Worm (Caenorhabditis elegans) whole organism, young adult: Measurements from ENCODE around the gene snx-6.
A peak's percentile ranks its signal among the peaks of the same experiment; 100 is the strongest.

Experiments used
- B0035.1 ChIP-seq: sonication (generic microtip); optimal IDR thresholded peaks from 2 replicates; lab custom pipeline; 2016; ENCODE audit warnings: missing genetic modification characterization, mild to moderate bottlenecking, missing compliant biosample characterization, missing genotype, missing genetic modification reagents
- D2030.7 ChIP-seq: fragments of 200-800 bp; sonication (Bioruptor generic); IDR thresholded peaks from 2 replicates; pipeline ENCODE4 v1.3.6; 2022; ENCODE audit warnings: missing genetic modification reagents, missing genetic modification characterization, missing compliant biosample characterization
- F37B4.10 ChIP-seq: fragments of 200-800 bp; sonication (Bioruptor generic); IDR thresholded peaks from 2 replicates; pipeline ENCODE4 v1.3.6; 2022; ENCODE audit warnings: missing genetic modification characterization, missing compliant biosample characterization
- F39B2.1 ChIP-seq: fragments of 200-800 bp; sonication (Bioruptor generic); IDR thresholded peaks from 2 replicates; pipeline ENCODE4 v1.3.6; 2022; ENCODE audit warnings: missing genetic modification reagents, missing genetic modification characterization, missing compliant biosample characterization
- F57A8.1 ChIP-seq: fragments of 200-800 bp; sonication (Bioruptor generic); optimal IDR thresholded peaks from 2 replicates; lab custom pipeline; 2018; ENCODE audit warnings: mild to moderate bottlenecking, missing genetic modification characterization, moderate library complexity, missing compliant biosample characterization
- F57C9.4 ChIP-seq: sonication (generic microtip); optimal IDR thresholded peaks from 2 replicates; lab custom pipeline; 2017; ENCODE audit warnings: mild to moderate bottlenecking, missing genetic modification characterization, missing compliant biosample characterization
- Y53F4B.3 ChIP-seq: fragments of 200-800 bp; sonication (Bioruptor generic); IDR thresholded peaks from 2 replicates; pipeline ENCODE4 v1.3.6; 2022; ENCODE audit warnings: missing genetic modification reagents, missing genetic modification characterization, missing compliant biosample characterization
- Y67H2A.10 ChIP-seq: fragments of 200-800 bp; sonication (Bioruptor generic); conservative IDR thresholded peaks from 2 replicates; pipeline ENCODE4 v1.3.6; 2022; ENCODE audit warnings: missing genetic modification reagents, missing genetic modification characterization, missing compliant biosample characterization
- Y95B8A.8 ChIP-seq: fragments of 200-800 bp; sonication (Bioruptor generic); IDR thresholded peaks from 2 replicates; pipeline ENCODE4 v1.3.6; 2022; ENCODE audit warnings: missing genetic modification reagents, missing genetic modification characterization, missing compliant biosample characterization
- ama-1 ChIP-seq, 3 experiments: fragments of 150-350 bp in 1 of 3; sonication (generic microtip) in 2 of 3; optimal IDR thresholded peaks; 2 replicates each; lab custom pipeline; 2014 to 2018; ENCODE audit warnings: missing biosample characterization in 2 of 3, missing genetic modification characterization in 2 of 3, missing genetic modification reagents in 2 of 3
- atf-7 ChIP-seq: sonication (generic microtip); optimal IDR thresholded peaks from 2 replicates; lab custom pipeline; 2017; ENCODE audit warnings: mild to moderate bottlenecking, missing genetic modification characterization, missing compliant biosample characterization
- attf-5 ChIP-seq: fragments of 200-800 bp; sonication (Bioruptor generic); optimal IDR thresholded peaks from 2 replicates; lab custom pipeline; 2018; ENCODE audit warnings: mild to moderate bottlenecking, missing genetic modification characterization, missing compliant biosample characterization
- cebp-2 ChIP-seq: fragments of 200-800 bp; sonication (Bioruptor generic); IDR thresholded peaks from 2 replicates; pipeline ENCODE4 v1.3.6; 2022; ENCODE audit warnings: missing genetic modification characterization, missing compliant biosample characterization
- ceh-79 ChIP-seq: sonication (generic microtip); optimal IDR thresholded peaks from 2 replicates; lab custom pipeline; 2017; ENCODE audit warnings: mild to moderate bottlenecking, missing genetic modification characterization, missing compliant biosample characterization
- dox-1 ChIP-seq: fragments of 200-800 bp; sonication (Bioruptor generic); IDR thresholded peaks from 2 replicates; pipeline ENCODE4 v1.3.6; 2022; ENCODE audit warnings: missing genetic modification reagents, missing genetic modification characterization, missing compliant biosample characterization
- dpff-1 ChIP-seq: sonication (generic microtip); optimal IDR thresholded peaks from 2 replicates; lab custom pipeline; 2017; ENCODE audit warnings: mild to moderate bottlenecking, missing genetic modification characterization, missing compliant biosample characterization
- egl-18 ChIP-seq: fragments of 200-800 bp; sonication (Bioruptor generic); IDR thresholded peaks from 2 replicates; pipeline ENCODE4 v1.3.6; 2022; ENCODE audit warnings: missing genetic modification reagents, missing genetic modification characterization, missing compliant biosample characterization
- ekl-4 ChIP-seq: fragments of 200-800 bp; sonication (Bioruptor generic); IDR thresholded peaks from 2 replicates; pipeline ENCODE4 v1.3.6; 2022; ENCODE audit warnings: missing genetic modification reagents, missing genetic modification characterization, missing compliant biosample characterization
- ets-4 ChIP-seq: fragments of 200-800 bp; sonication (Bioruptor generic); optimal IDR thresholded peaks from 2 replicates; lab custom pipeline; 2018; ENCODE audit warnings: mild to moderate bottlenecking, missing genetic modification characterization, missing compliant biosample characterization
- gei-17 ChIP-seq: fragments of 200-800 bp; sonication (Bioruptor generic); optimal IDR thresholded peaks from 2 replicates; lab custom pipeline; 2018; ENCODE audit warnings: mild to moderate bottlenecking, missing genetic modification characterization, missing compliant biosample characterization
- lin-26 ChIP-seq: fragments of 200-800 bp; sonication (Bioruptor generic); IDR thresholded peaks from 2 replicates; pipeline ENCODE4 v1.3.6; 2022; ENCODE audit warnings: missing genetic modification reagents, missing genetic modification characterization, missing compliant biosample characterization
- lir-1 ChIP-seq: fragments of 200-800 bp; sonication (Bioruptor generic); conservative IDR thresholded peaks from 2 replicates; pipeline ENCODE4 v1.3.6; 2022; ENCODE audit warnings: missing genetic modification reagents, missing genetic modification characterization, missing compliant biosample characterization
- lsl-1 ChIP-seq: fragments of 200-800 bp; sonication (Bioruptor generic); optimal IDR thresholded peaks from 2 replicates; lab custom pipeline; 2018; ENCODE audit warnings: mild to moderate bottlenecking, missing genetic modification characterization, moderate library complexity, missing compliant biosample characterization
- lsy-27 ChIP-seq: sonication (generic microtip); optimal IDR thresholded peaks from 2 replicates; lab custom pipeline; 2017; ENCODE audit warnings: missing genetic modification characterization, mild to moderate bottlenecking, missing compliant biosample characterization, antibody characterized with exemption, missing genotype, borderline replicate concordance; ENCODE audit not compliant: insufficient read depth
- mcd-1 ChIP-seq: fragments of 200-800 bp; sonication (Bioruptor generic); IDR thresholded peaks from 2 replicates; pipeline ENCODE4 v1.3.6; 2022; ENCODE audit warnings: missing genetic modification reagents, missing genetic modification characterization, missing compliant biosample characterization
- mel-28 ChIP-seq: sonication (generic microtip); optimal IDR thresholded peaks from 2 replicates; lab custom pipeline; 2016; ENCODE audit warnings: borderline replicate concordance, mild to moderate bottlenecking, missing genetic modification characterization, missing compliant biosample characterization
- nhr-27 ChIP-seq: fragments of 200-800 bp; sonication (Bioruptor generic); optimal IDR thresholded peaks from 2 replicates; lab custom pipeline; 2018; ENCODE audit warnings: mild to moderate bottlenecking, missing genetic modification characterization, moderate library complexity, missing compliant biosample characterization
- nhr-80 ChIP-seq: sonication (generic microtip); optimal IDR thresholded peaks from 2 replicates; lab custom pipeline; 2016; ENCODE audit warnings: missing genetic modification characterization, missing compliant biosample characterization
- pbrm-1 ChIP-seq: fragments of 200-800 bp; sonication (Bioruptor generic); IDR thresholded peaks from 2 replicates; pipeline ENCODE4 v1.3.6; 2022; ENCODE audit warnings: missing genetic modification reagents, missing genetic modification characterization, missing compliant biosample characterization
- pha-4 ChIP-seq: fragments of 150-350 bp; sonication (generic microtip); optimal IDR thresholded peaks from 2 replicates; lab custom pipeline; 2014; ENCODE audit warnings: missing biosample characterization, missing genetic modification reagents, missing genetic modification characterization
- sea-2 ChIP-seq: fragments of 200-800 bp; sonication (Bioruptor generic); IDR thresholded peaks from 2 replicates; pipeline ENCODE4 v1.3.6; 2022; ENCODE audit warnings: missing genetic modification characterization, missing compliant biosample characterization
- snpc-4 ChIP-seq, 5 experiments: fragments of 150-350 bp in 1 of 5; sonication (generic microtip) in 4 of 5; optimal IDR thresholded peaks; 2 replicates each; lab custom pipeline; 2014 to 2018; ENCODE audit warnings: missing genetic modification characterization in 5 of 5, missing biosample characterization in 3 of 5, antibody characterized with exemption in 2 of 5, mild to moderate bottlenecking in 2 of 5, missing compliant biosample characterization in 2 of 5, missing genotype in 2 of 5, moderate library complexity in 2 of 5, missing genetic modification reagents in 1 of 5
- tbp1 ChIP-seq: fragments of 200-800 bp; sonication (Bioruptor generic); optimal IDR thresholded peaks from 2 replicates; lab custom pipeline; 2018; ENCODE audit warnings: mild to moderate bottlenecking, missing genetic modification characterization, missing compliant biosample characterization
- unc-130 ChIP-seq: sonication (generic microtip); optimal IDR thresholded peaks from 2 replicates; lab custom pipeline; 2016; ENCODE audit warnings: missing genetic modification reagents, missing genetic modification characterization, missing compliant biosample characterization
- ztf-18 ChIP-seq: sonication (generic microtip); optimal IDR thresholded peaks from 2 replicates; lab custom pipeline; 2016; ENCODE audit warnings: missing genotype, mild to moderate bottlenecking, missing genetic modification characterization, missing compliant biosample characterization
- ztf-22 ChIP-seq: fragments of 200-800 bp; sonication (Bioruptor generic); optimal IDR thresholded peaks from 2 replicates; lab custom pipeline; 2018; ENCODE audit warnings: mild to moderate bottlenecking, missing genetic modification characterization, moderate library complexity, missing compliant biosample characterization
- ztf-26 ChIP-seq: sonication (generic microtip); optimal IDR thresholded peaks from 2 replicates; lab custom pipeline; 2017; ENCODE audit warnings: missing genetic modification characterization, missing compliant biosample characterization
- ztf-6 ChIP-seq: fragments of 200-800 bp; sonication (Bioruptor generic); IDR thresholded peaks from 2 replicates; pipeline ENCODE4 v1.3.6; 2022; ENCODE audit warnings: missing genetic modification reagents, missing genetic modification characterization, missing compliant biosample characterization

The snx-6 gene

ce11 chrV:17985960-17986359 is 6.1 kb upstream of the snx-6 start, which contains the start of gene Y59A8B.21:
Y59A8B.21 (plus strand) TSS chrV:17986260.
- TF ChIP-seq lsl-1 (GFP tag; lab: Kevin White, UChicago) (peak; percentile 87), F57A8.1 (no peak), D2030.7 (0 out of 2 replicates have a peak, but pooled peaks have one; percentile 9), ama-1 (optimal IDR thresholded peaks at IDR 0.05; lab: Kevin White, UChicago) (no peak), ama-1 (GFP tag; optimal IDR thresholded peaks at IDR 0.05; lab: Kevin White, UChicago) (no peak)

ce11 chrV:17982935-17983334 is 3.1 kb upstream of the snx-6 start:
- TF ChIP-seq pha-4 (tag; lab: Kevin White, UChicago): no peak
- peak; percentile 87 for TF ChIP-seq lsl-1 (GFP tag; lab: Kevin White, UChicago)
- peak; percentile 50; the same call in 1 of the 2 replicates for TF ChIP-seq D2030.7
- no peak for TF ChIP-seq ets-4 (GFP tag; lab: Kevin White, UChicago)
- no peak for TF ChIP-seq Y67H2A.10 (GFP tag; lab: Robert Waterston, UW)

- TF ChIP-seq tbp1 (peak; percentile 3), mcd-1 (GFP tag; lab: Robert Waterston, UW) (peak; percentile 57), attf-5 (peak; percentile 32), lsl-1 (GFP tag; lab: Kevin White, UChicago) (peak; percentile 78), gei-17 (GFP tag; lab: Kevin White, UChicago) (no peak), D2030.7 (peak; percentile 44; the same call in 1 of the 2 replicates), snpc-4 (GFP tag; optimal IDR thresholded peaks at IDR 0.05; lab: Kevin White, UChicago) (no peak), snpc-4 (tag; optimal IDR thresholded peaks at IDR 0.05; lab: Kevin White, UChicago) (peak in 1 of 4 experiments; percentile 30), F37B4.10 (no peak)
- TF ChIP-seq, all 124 proteins: peak for 6
These were observed 1.9 kb upstream of the snx-6 start for ce11 chrV:17981732-17982131.

- TF ChIP-seq nhr-80 (tag; lab: Kevin White, UChicago) (peak; percentile 44), ets-4 (GFP tag; lab: Kevin White, UChicago) (peak; percentile 8), snpc-4 (GFP tag; optimal IDR thresholded peaks at IDR 0.05; lab: Kevin White, UChicago) (no peak), snpc-4 (tag; optimal IDR thresholded peaks at IDR 0.05; lab: Kevin White, UChicago) (peak in 1 of 4 experiments; percentile 4), cebp-2 (GFP tag; lab: Robert Waterston, UW) (no peak)
These were observed 1.7 kb downstream of the snx-6 start for ce11 chrV:17978207-17978606.

- TF ChIP-seq lir-1 (GFP tag; lab: Robert Waterston, UW): no peak
- TF ChIP-seq mel-28: no peak
- no peak for TF ChIP-seq atf-7 (tag; lab: Kevin White, UChicago)
- no peak for TF ChIP-seq ceh-79 (tag; lab: Kevin White, UChicago)
- TF ChIP-seq Y95B8A.8 (GFP tag; lab: Robert Waterston, UW): no peak
- TF ChIP-seq F57C9.4 (tag; lab: Kevin White, UChicago): no peak
- TF ChIP-seq F39B2.1 (GFP tag; lab: Robert Waterston, UW): no peak
- TF ChIP-seq ztf-6 (GFP tag; lab: Robert Waterston, UW): no peak
- TF ChIP-seq nhr-27: no peak
- no peak for TF ChIP-seq dpff-1
- TF ChIP-seq sea-2 (GFP tag; lab: Robert Waterston, UW): no peak
- TF ChIP-seq Y53F4B.3 (GFP tag; lab: Robert Waterston, UW): no peak
- TF ChIP-seq, all 124 proteins: peak for 0
These were observed 13.1 kb downstream of the snx-6 start, which contains the start of gene gck-3 for ce11 chrV:17966747-17967146. gck-3 (minus strand) TSS chrV:17966847.

- no peak for TF ChIP-seq tbp1
- no peak for TF ChIP-seq ztf-26 (tag; lab: Kevin White, UChicago)
- no peak for TF ChIP-seq ztf-18 (tag; lab: Kevin White, UChicago)
- no peak for TF ChIP-seq lsy-27
- no peak for TF ChIP-seq lin-26
- 0 out of 2 replicates have a peak, but pooled peaks have one; percentile 35 for TF ChIP-seq ekl-4 (GFP tag; lab: Robert Waterston, UW)
- TF ChIP-seq ztf-22 (GFP tag; lab: Kevin White, UChicago): no peak
- TF ChIP-seq snpc-4 (GFP tag; optimal IDR thresholded peaks at IDR 0.05; lab: Kevin White, UChicago): no peak
- peak in 1 of 4 experiments; percentile 28 for TF ChIP-seq snpc-4 (tag; optimal IDR thresholded peaks at IDR 0.05; lab: Kevin White, UChicago)
- TF ChIP-seq egl-18 (GFP tag; lab: Robert Waterston, UW): no peak
- TF ChIP-seq B0035.1 (tag; lab: Kevin White, UChicago): no peak
- no peak for TF ChIP-seq F37B4.10
- TF ChIP-seq pbrm-1 (GFP tag; lab: Robert Waterston, UW): 0 out of 2 replicates have a peak, but pooled peaks have one; percentile 38
- no peak for TF ChIP-seq unc-130
- TF ChIP-seq mcd-1 (GFP tag; lab: Robert Waterston, UW): 0 out of 2 replicates have a peak, but pooled peaks have one; percentile 6
- TF ChIP-seq dox-1 (GFP tag; lab: Robert Waterston, UW): 0 out of 2 replicates have a peak, but pooled peaks have one; percentile 20
These were observed 17.4 kb downstream of the snx-6 start for ce11 chrV:17962500-17962899.
